Fruit fly (Drosophila melanogaster) whole organism, embryonic: ENCODE results near the gene Fmr1.
A peak's percentile ranks its signal among the peaks of the same experiment; 100 is the strongest.

Experiments
- BtbVII ChIP-seq: fragments of 200-800 bp; sonication (Bioruptor generic); optimal IDR thresholded peaks from 3 replicates; lab custom pipeline; 2017; ENCODE audit warnings: missing biosample characterization, mild to moderate bottlenecking, missing genetic modification characterization
- CG10543 ChIP-seq: fragments of 200-800 bp; sonication (Bioruptor generic); optimal IDR thresholded peaks from 3 replicates; lab custom pipeline; 2017; ENCODE audit warnings: missing biosample characterization, mild to moderate bottlenecking, missing genetic modification characterization, moderate library complexity
- CG11456 ChIP-seq: fragments of 200-800 bp; sonication (Bioruptor generic); IDR thresholded peaks from 3 replicates; pipeline ENCODE4 v1.3.6; 2022; ENCODE audit warnings: missing biosample characterization, missing genetic modification characterization
- CG12299 ChIP-seq: fragments of 200-800 bp; sonication (Bioruptor generic); optimal IDR thresholded peaks from 2 replicates; lab custom pipeline; 2018; ENCODE audit warnings: missing biosample characterization, mild to moderate bottlenecking, missing genetic modification characterization
- CG13894 ChIP-seq: fragments of 200-800 bp; sonication (Bioruptor generic); optimal IDR thresholded peaks from 3 replicates; lab custom pipeline; 2018; ENCODE audit warnings: missing biosample characterization, mild to moderate bottlenecking, missing genetic modification characterization, moderate library complexity
- CG14050 ChIP-seq: fragments of 200-800 bp; sonication (Bioruptor generic); IDR thresholded peaks from 3 replicates; pipeline ENCODE4 v1.3.6; 2022; ENCODE audit warnings: missing biosample characterization, missing genetic modification characterization
- CG14965 ChIP-seq: fragments of 200-800 bp; sonication (Bioruptor generic); optimal IDR thresholded peaks from 2 replicates; lab custom pipeline; 2016; ENCODE audit warnings: missing biosample characterization, missing genetic modification characterization, borderline replicate concordance
- CG15073 ChIP-seq: fragments of 200-800 bp; sonication (Bioruptor generic); optimal IDR thresholded peaks from 2 replicates; lab custom pipeline; 2016; ENCODE audit warnings: missing biosample characterization, missing genetic modification characterization
- CG15269 ChIP-seq: fragments of 200-800 bp; sonication (Bioruptor generic); optimal IDR thresholded peaks from 2 replicates; lab custom pipeline; 2018; ENCODE audit warnings: missing biosample characterization, mild to moderate bottlenecking, missing genetic modification characterization, moderate library complexity
- CG17385 ChIP-seq: fragments of 200-800 bp; sonication (Bioruptor generic); optimal IDR thresholded peaks from 3 replicates; lab custom pipeline; 2018; ENCODE audit warnings: missing biosample characterization, mild to moderate bottlenecking, missing genetic modification characterization
- CG17829 ChIP-seq: fragments of 200-800 bp; optimal IDR thresholded peaks from 2 replicates; lab custom pipeline; 2019; ENCODE audit warnings: missing biosample characterization, mild to moderate bottlenecking, missing genetic modification characterization, moderate library complexity
- CG30020 ChIP-seq: fragments of 200-800 bp; optimal IDR thresholded peaks from 2 replicates; lab custom pipeline; 2019; ENCODE audit warnings: missing biosample characterization, mild to moderate bottlenecking, missing genetic modification characterization, moderate library complexity
- CG30431 ChIP-seq: fragments of 200-800 bp; sonication (Bioruptor generic); optimal IDR thresholded peaks from 2 replicates; lab custom pipeline; 2017; ENCODE audit warnings: missing biosample characterization, missing genetic modification characterization
- CG34376 ChIP-seq: fragments of 200-800 bp; sonication (Bioruptor generic); optimal IDR thresholded peaks from 2 replicates; lab custom pipeline; 2018; ENCODE audit warnings: missing biosample characterization, mild to moderate bottlenecking, missing genetic modification characterization
- CG3838 ChIP-seq: fragments of 200-800 bp; sonication (Bioruptor generic); optimal IDR thresholded peaks from 3 replicates; lab custom pipeline; 2016; ENCODE audit warnings: missing biosample characterization, missing genetic modification characterization
- CG6683 ChIP-seq: fragments of 200-800 bp; sonication (Bioruptor generic); optimal IDR thresholded peaks from 2 replicates; lab custom pipeline; 2017; ENCODE audit warnings: missing biosample characterization, mild to moderate bottlenecking, missing genetic modification characterization, missing genetic modification reagents
- CG7357 ChIP-seq: fragments of 200-800 bp; sonication (Bioruptor generic); IDR thresholded peaks from 3 replicates; pipeline ENCODE4 v1.3.6; 2022; ENCODE audit warnings: missing biosample characterization, missing genetic modification characterization
- CG8478 ChIP-seq: fragments of >200 bp; optimal IDR thresholded peaks from 2 replicates; lab custom pipeline; 2018
- Chrac-16 ChIP-seq: fragments of 200-800 bp; sonication (Bioruptor generic); optimal IDR thresholded peaks from 3 replicates; lab custom pipeline; 2016; ENCODE audit warnings: missing biosample characterization, missing genetic modification characterization
- GATAe ChIP-seq: fragments of 200-800 bp; sonication (Bioruptor generic); conservative IDR thresholded peaks from 2 replicates; pipeline ENCODE4 v1.3.6; 2022; ENCODE audit warnings: missing biosample characterization, missing genetic modification characterization
- HLH3B ChIP-seq: fragments of 200-800 bp; sonication (Bioruptor generic); IDR thresholded peaks from 2 replicates; pipeline ENCODE4 v1.3.6; 2022; ENCODE audit warnings: missing biosample characterization, missing genetic modification characterization
- Hr39 ChIP-seq: fragments of >200 bp; optimal IDR thresholded peaks from 2 replicates; lab custom pipeline; 2017
- Lim3 ChIP-seq: fragments of 200-800 bp; sonication (Bioruptor generic); IDR thresholded peaks from 2 replicates; pipeline ENCODE4 v1.3.6; 2022; ENCODE audit warnings: missing biosample characterization, missing genetic modification characterization
- Oli ChIP-seq: fragments of 200-800 bp; sonication (Bioruptor generic); optimal IDR thresholded peaks from 2 replicates; lab custom pipeline; 2018; ENCODE audit warnings: missing biosample characterization, mild to moderate bottlenecking, missing genetic modification characterization, moderate library complexity
- ac ChIP-seq: fragments of 200-800 bp; sonication (Bioruptor generic); optimal IDR thresholded peaks from 3 replicates; lab custom pipeline; 2017; ENCODE audit warnings: missing biosample characterization, mild to moderate bottlenecking, missing genetic modification characterization
- ara ChIP-seq: fragments of 200-800 bp; sonication (Bioruptor generic); IDR thresholded peaks from 2 replicates; pipeline ENCODE4 v1.3.6; 2022; ENCODE audit warnings: missing biosample characterization, missing genetic modification characterization
- bigmax ChIP-seq: fragments of 200-800 bp; sonication (Bioruptor generic); optimal IDR thresholded peaks from 2 replicates; lab custom pipeline; 2018; ENCODE audit warnings: missing biosample characterization, mild to moderate bottlenecking, missing genetic modification characterization
- bowl ChIP-seq: fragments of 200-800 bp; sonication (Bioruptor generic); IDR thresholded peaks from 2 replicates; pipeline ENCODE4 v1.3.6; 2022; ENCODE audit warnings: missing biosample characterization, missing genetic modification characterization
- chif ChIP-seq, 2 experiments: fragments of 200-800 bp; sonication (Bioruptor generic); optimal IDR thresholded peaks; 3 replicates each; lab custom pipeline; 2016; ENCODE audit warnings: missing biosample characterization in 2 of 2, missing genetic modification characterization in 2 of 2
- dan ChIP-seq: fragments of 200-800 bp; sonication (Bioruptor generic); IDR thresholded peaks from 2 replicates; pipeline ENCODE4 v1.3.6; 2022; ENCODE audit warnings: missing biosample characterization, missing genetic modification characterization
- dati ChIP-seq: fragments of 200-800 bp; sonication (Bioruptor generic); IDR thresholded peaks from 2 replicates; pipeline ENCODE4 v1.3.6; 2022; ENCODE audit warnings: missing biosample characterization, missing genetic modification characterization
- dmrt99B ChIP-seq: fragments of 200-800 bp; sonication (Bioruptor generic); optimal IDR thresholded peaks from 2 replicates; lab custom pipeline; 2018; ENCODE audit warnings: missing biosample characterization, mild to moderate bottlenecking, missing genetic modification characterization, moderate library complexity
- dysf ChIP-seq: fragments of 200-800 bp; sonication (Bioruptor generic); IDR thresholded peaks from 3 replicates; pipeline ENCODE4 v1.3.6; 2022; ENCODE audit warnings: missing biosample characterization, missing genetic modification characterization
- eve ChIP-seq, 2 experiments: fragments of >200 bp; optimal IDR thresholded peaks; 2 replicates each; lab custom pipeline; 2017; ENCODE audit warnings: missing biosample characterization in 2 of 2, missing genetic modification characterization in 2 of 2
- exex ChIP-seq: fragments of 200-800 bp; sonication (Bioruptor generic); optimal IDR thresholded peaks from 4 replicates; lab custom pipeline; 2018; ENCODE audit warnings: missing biosample characterization, mild to moderate bottlenecking, missing genetic modification characterization, moderate library complexity
- gcm ChIP-seq: fragments of 200-800 bp; sonication (Bioruptor generic); optimal IDR thresholded peaks from 2 replicates; lab custom pipeline; 2019; ENCODE audit warnings: missing biosample characterization, mild to moderate bottlenecking, missing genetic modification characterization, moderate library complexity
- grn ChIP-seq: fragments of 200-800 bp; sonication (Bioruptor generic); optimal IDR thresholded peaks from 3 replicates; lab custom pipeline; 2017; ENCODE audit warnings: missing biosample characterization, missing genetic modification characterization
- ham ChIP-seq: fragments of 200-800 bp; sonication (Bioruptor generic); IDR thresholded peaks from 2 replicates; pipeline ENCODE4 v1.3.6; 2022; ENCODE audit warnings: missing biosample characterization, missing genetic modification characterization
- lab ChIP-seq: fragments of 200-800 bp; sonication (Bioruptor generic); optimal IDR thresholded peaks from 3 replicates; lab custom pipeline; 2017; ENCODE audit warnings: missing biosample characterization, missing genetic modification characterization, mild to moderate bottlenecking, moderate library complexity, missing genetic modification reagents
- mirr ChIP-seq: fragments of 200-800 bp; sonication (Bioruptor generic); optimal IDR thresholded peaks from 3 replicates; lab custom pipeline; 2018; ENCODE audit warnings: missing biosample characterization, mild to moderate bottlenecking, missing genetic modification characterization
- pan ChIP-seq, 4 experiments: fragments of >200 bp in 3 of 4; fragments of 200-800 bp in 1 of 4; sonication (Bioruptor generic) in 1 of 4; optimal IDR thresholded peaks in 3 of 4; IDR thresholded peaks in 1 of 4; 2 replicates each; pipeline versions ENCODE4 v1.3.6 to Lab custom; 2017 to 2022; ENCODE audit warnings: missing biosample characterization in 2 of 4, missing genetic modification characterization in 2 of 4, mixed read lengths in 1 of 4
- pb ChIP-seq: fragments of 200-800 bp; sonication (Bioruptor generic); optimal IDR thresholded peaks from 3 replicates; lab custom pipeline; 2016; ENCODE audit warnings: missing biosample characterization, missing genetic modification characterization
- psq ChIP-seq: fragments of 200-800 bp; sonication (Bioruptor generic); optimal IDR thresholded peaks from 2 replicates; lab custom pipeline; 2017; ENCODE audit warnings: missing biosample characterization, missing genetic modification characterization
- pzg ChIP-seq: fragments of 200-800 bp; sonication (Bioruptor generic); optimal IDR thresholded peaks from 3 replicates; lab custom pipeline; 2018; ENCODE audit warnings: missing biosample characterization, mild to moderate bottlenecking, missing genetic modification characterization, moderate library complexity
- ranshi ChIP-seq: fragments of 200-800 bp; sonication (Bioruptor generic); IDR thresholded peaks from 2 replicates; pipeline ENCODE4 v1.3.6; 2022; ENCODE audit warnings: missing biosample characterization, missing genetic modification characterization
- repo ChIP-seq: fragments of 200-800 bp; sonication (Bioruptor generic); optimal IDR thresholded peaks from 2 replicates; lab custom pipeline; 2016; ENCODE audit warnings: missing biosample characterization, missing genetic modification characterization
- schlank ChIP-seq: fragments of 200-800 bp; sonication (Bioruptor generic); optimal IDR thresholded peaks from 2 replicates; lab custom pipeline; 2018; ENCODE audit warnings: missing biosample characterization, mild to moderate bottlenecking, missing genetic modification characterization
- slbo ChIP-seq: fragments of 200-800 bp; sonication (Bioruptor generic); IDR thresholded peaks from 2 replicates; pipeline ENCODE4 v1.3.6; 2022; ENCODE audit warnings: missing biosample characterization, missing genetic modification characterization
- sug ChIP-seq: fragments of 200-800 bp; optimal IDR thresholded peaks from 2 replicates; lab custom pipeline; 2019; ENCODE audit warnings: missing biosample characterization, mild to moderate bottlenecking, missing genetic modification characterization, moderate library complexity
- tup ChIP-seq: fragments of 200-800 bp; sonication (Bioruptor generic); optimal IDR thresholded peaks from 2 replicates; lab custom pipeline; 2016; ENCODE audit warnings: missing biosample characterization, mild to moderate bottlenecking, missing genetic modification characterization, moderate library complexity

Gene Fmr1

DNA sequence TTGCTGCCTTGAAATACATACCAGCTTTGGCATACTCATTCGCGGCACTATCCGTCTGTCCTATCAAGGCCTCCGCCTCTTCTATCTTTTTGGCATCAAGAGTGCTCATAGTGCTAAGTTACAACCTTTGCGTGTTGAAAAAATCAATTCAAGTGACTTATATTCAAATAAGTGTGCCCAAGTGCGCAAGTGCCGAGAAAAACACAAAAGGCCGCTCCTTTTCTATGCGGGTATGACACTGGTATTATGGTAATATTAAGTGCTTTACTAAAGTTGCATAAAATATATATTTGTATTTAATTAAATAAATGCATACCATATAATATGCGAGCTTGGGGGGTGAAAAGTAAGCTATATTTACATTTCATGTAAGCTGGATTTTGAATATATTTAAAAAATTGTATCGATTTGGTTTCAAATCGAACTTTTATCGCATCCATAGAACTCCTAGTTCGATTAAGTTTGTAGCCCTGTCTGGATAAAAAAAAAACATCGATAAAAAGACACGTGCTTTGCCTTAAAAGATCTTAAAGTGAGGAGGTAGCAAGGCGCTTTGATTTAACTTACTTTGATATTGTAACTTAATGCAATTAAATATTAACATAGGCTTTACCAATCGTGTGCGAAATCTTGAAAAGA lies 11.5 kb upstream of the Fmr1 start, which contains the start of the genes gammaSnap2 and ATPsynepsilonL (continued):
- TF ChIP-seq tup (no peak), repo (GFP tag; lab: Kevin White, UChicago) (no peak), CG3838 (GFP tag; lab: Kevin White, UChicago) (no peak), BtbVII (no peak), CG17829 (tag; lab: Kevin White, UChicago) (no peak), ara (GFP tag; lab: Robert Waterston, UW) (no peak), CG11456 (no peak), Hr39 (lab: Kevin White, UChicago) (no peak), bigmax (GFP tag; lab: Kevin White, UChicago) (no peak)

DNA sequence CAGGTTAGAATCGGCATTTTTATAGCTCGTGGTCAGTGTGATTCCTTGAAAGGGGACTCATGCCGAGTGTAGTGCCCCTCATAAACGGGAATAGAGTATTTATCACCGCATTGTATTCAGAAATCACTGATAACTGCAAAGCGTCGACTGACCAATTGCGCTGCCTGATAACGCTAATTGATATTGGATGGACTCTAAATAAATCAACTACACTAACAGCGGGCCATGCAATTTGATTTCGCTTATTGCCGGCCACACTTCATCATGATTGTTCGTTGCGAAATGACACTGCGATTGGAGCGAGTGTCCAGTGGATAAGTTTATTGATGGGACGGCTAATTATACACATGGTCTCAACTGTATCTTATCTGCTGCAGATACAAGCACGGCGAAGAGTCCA lies 9.7 kb upstream of the Fmr1 start:
- TF ChIP-seq slbo (GFP tag; lab: Robert Waterston, UW) (no peak), ac (GFP tag; lab: Kevin White, UChicago) (no peak), dati (no peak), schlank (tag; lab: Kevin White, UChicago) (no peak), CG10543 (GFP tag; lab: Kevin White, UChicago) (peak; percentile 11), CG14050 (no peak), CG6683 (no peak), lab (GFP tag; lab: Kevin White, UChicago) (peak; percentile 83), exex (tag; lab: Kevin White, UChicago) (peak; percentile 97), Lim3 (GFP tag; lab: Robert Waterston, UW) (peak; percentile 15; the same call in 1 of the 2 replicates), Chrac-16 (GFP tag; lab: Kevin White, UChicago) (no peak), ranshi (no peak), gcm (GFP tag; lab: Kevin White, UChicago) (no peak), pb (GFP tag; lab: Kevin White, UChicago) (no peak), dysf (GFP tag; lab: Robert Waterston, UW) (no peak), CG15073 (GFP tag; lab: Kevin White, UChicago) (no peak), dan (GFP tag; lab: Robert Waterston, UW) (no peak), pan (optimal IDR thresholded peaks at IDR 0.05; lab: Kevin White, UChicago) (no peak), pan (GFP tag; optimal IDR thresholded peaks at IDR 0.05 in 1 of 2, IDR thresholded peaks at IDR 0.05 in 1 of 2) (no peak), Oli (tag; lab: Kevin White, UChicago) (no peak), CG12299 (tag; lab: Kevin White, UChicago) (no peak), bowl (GFP tag; lab: Robert Waterston, UW) (no peak), grn (GFP tag; lab: Kevin White, UChicago) (peak; percentile 78), HLH3B (no peak), CG15269 (no peak), CG13894 (tag; lab: Kevin White, UChicago) (no peak), ham (GFP tag; lab: Robert Waterston, UW) (no peak), eve (GFP tag; optimal IDR thresholded peaks at IDR 0.05; lab: Kevin White, UChicago) (peak in 1 of 2 experiments; percentile 28), CG8478 (lab: Kevin White, UChicago) (no peak), CG3838 (GFP tag; lab: Kevin White, UChicago) (no peak), CG7357 (GFP tag; lab: Robert Waterston, UW) (0 out of 3 replicates have a peak, but pooled peaks have one; percentile 12), mirr (peak; percentile 95), GATAe (GFP tag; lab: Robert Waterston, UW) (0 out of 2 replicates have a peak, but pooled peaks have one; percentile 20), pzg (GFP tag; lab: Kevin White, UChicago) (no peak), CG14965 (GFP tag; lab: Kevin White, UChicago) (no peak), sug (peak; percentile 42), CG30431 (GFP tag; lab: Kevin White, UChicago) (no peak), CG34376 (GFP tag; lab: Kevin White, UChicago) (peak; percentile 34), dmrt99B (no peak), CG17385 (no peak), chif (GFP tag; optimal IDR thresholded peaks at IDR 0.05; lab: Kevin White, UChicago) (no peak), psq (GFP tag; lab: Kevin White, UChicago) (no peak), CG30020 (tag; lab: Kevin White, UChicago) (no peak)
